Worm (Caenorhabditis elegans): ENCODE measurements around the gene lst-5.
A peak's percentile ranks its signal among the peaks of the same experiment; 100 is the strongest.

lst-5 gene

ce11 chrII:6992949-6993348, 29.8 kb upstream of the lst-5 start:
- TF ChIP-seq sea-1 (GFP tag; conservative IDR thresholded peaks at IDR 0.05): no peak
- no peak for TF ChIP-seq ets-7 (tag; optimal IDR thresholded peaks at IDR 0.05)
- TF ChIP-seq hmg-4 (GFP tag; optimal IDR thresholded peaks at IDR 0.05): no peak
- TF ChIP-seq tbx-11 (GFP tag; IDR thresholded peaks at IDR 0.05): no peak
- TF ChIP-seq hnd-1 (tag; optimal IDR thresholded peaks at IDR 0.05): no peak

- no peak for TF ChIP-seq ceh-13 (GFP tag; optimal IDR thresholded peaks at IDR 0.05)
- no peak for TF ChIP-seq F13C5.2 (tag; optimal IDR thresholded peaks at IDR 0.05)
- no peak for TF ChIP-seq ets-7 (tag; optimal IDR thresholded peaks at IDR 0.05)
- no peak for TF ChIP-seq tbx-11 (GFP tag; IDR thresholded peaks at IDR 0.05)
Measured at ce11 chrII:6994677-6995076, 28.0 kb upstream of the lst-5 start, which contains the start of gene unc-104. Gene unc-104, plus strand, starts transcription at chrII:6994987.

- TF ChIP-seq F13C5.2 (tag; optimal IDR thresholded peaks at IDR 0.05) (no peak), hmg-4 (GFP tag; optimal IDR thresholded peaks at IDR 0.05) (no peak), ets-7 (tag; optimal IDR thresholded peaks at IDR 0.05) (no peak)
Measured at ce11 chrII:6995583-6995982, 27.1 kb upstream of the lst-5 start.

ce11 chrII:7001405-7001804, 21.3 kb upstream of the lst-5 start:
- TF ChIP-seq tra-4 (tag; optimal IDR thresholded peaks at IDR 0.05) (peak; percentile 72), hnd-1 (tag; optimal IDR thresholded peaks at IDR 0.05) (peak; percentile 67), tbx-11 (GFP tag; IDR thresholded peaks at IDR 0.05) (peak; percentile 90), ets-7 (tag; optimal IDR thresholded peaks at IDR 0.05) (peak; percentile 57), hmg-4 (GFP tag; optimal IDR thresholded peaks at IDR 0.05) (peak; percentile 97), sea-1 (GFP tag; conservative IDR thresholded peaks at IDR 0.05) (peak; percentile 96), aly-1 (tag; optimal IDR thresholded peaks at IDR 0.05) (peak; percentile 81), flt-1 (GFP tag; IDR thresholded peaks at IDR 0.05) (peak; percentile 98), F13C5.2 (tag; optimal IDR thresholded peaks at IDR 0.05) (peak; percentile 80), pes-1 (GFP tag; IDR thresholded peaks at IDR 0.05) (peak; percentile 96), hmbx-1 (tag; optimal IDR thresholded peaks at IDR 0.05) (peak; percentile 68), ceh-36 (tag; optimal IDR thresholded peaks at IDR 0.05) (peak; percentile 97), ceh-13 (GFP tag; optimal IDR thresholded peaks at IDR 0.05) (peak; percentile 77), tbx-37 (GFP tag; conservative IDR thresholded peaks at IDR 0.05) (peak; percentile 89), scrt-1 (GFP tag; IDR thresholded peaks at IDR 0.05) (peak; percentile 97), B0310.2 (tag; optimal IDR thresholded peaks at IDR 0.05) (peak; percentile 78)

- no peak for TF ChIP-seq F13C5.2 (tag; optimal IDR thresholded peaks at IDR 0.05)
- TF ChIP-seq tbx-37 (GFP tag; conservative IDR thresholded peaks at IDR 0.05): 0 out of 2 replicates have a peak, but pooled peaks have one; percentile 17
- 0 out of 2 replicates have a peak, but pooled peaks have one; percentile 39 for TF ChIP-seq tbx-11 (GFP tag; IDR thresholded peaks at IDR 0.05)
Measured at ce11 chrII:7002956-7003357, 19.8 kb upstream of the lst-5 start.

ce11 chrII:7012592-7012991, 10.1 kb upstream of the lst-5 start, which contains the start of gene sqv-7:
Gene sqv-7, minus strand, starts transcription at chrII:7012692.
- TF ChIP-seq pes-1 (GFP tag; IDR thresholded peaks at IDR 0.05) (no peak), hmg-4 (GFP tag; optimal IDR thresholded peaks at IDR 0.05) (no peak), F13C5.2 (tag; optimal IDR thresholded peaks at IDR 0.05) (no peak), sea-1 (GFP tag; conservative IDR thresholded peaks at IDR 0.05) (no peak), scrt-1 (GFP tag; IDR thresholded peaks at IDR 0.05) (no peak), ceh-36 (tag; optimal IDR thresholded peaks at IDR 0.05) (no peak), ama-1 (optimal IDR thresholded peaks at IDR 0.05) (no peak)

- TF ChIP-seq hnd-1 (tag; optimal IDR thresholded peaks at IDR 0.05): no peak
Measured at ce11 chrII:7024897-7025852, 2.5 kb downstream of the lst-5 start, which contains the start of gene znf-598. Gene znf-598, plus strand, starts transcription at chrII:7025802.

ce11 chrII:7029524-7029923, 6.8 kb downstream of the lst-5 start:
- no peak for TF ChIP-seq scrt-1 (GFP tag; IDR thresholded peaks at IDR 0.05)
- no peak for TF ChIP-seq tbx-11 (GFP tag; IDR thresholded peaks at IDR 0.05)
- TF ChIP-seq ets-7 (tag; optimal IDR thresholded peaks at IDR 0.05): no peak
- TF ChIP-seq hmbx-1 (tag; optimal IDR thresholded peaks at IDR 0.05): no peak
- TF ChIP-seq B0310.2 (tag; optimal IDR thresholded peaks at IDR 0.05): no peak
- TF ChIP-seq ceh-13 (GFP tag; optimal IDR thresholded peaks at IDR 0.05): no peak
- TF ChIP-seq pes-1 (GFP tag; IDR thresholded peaks at IDR 0.05): no peak
- no peak for TF ChIP-seq tbx-37 (GFP tag; conservative IDR thresholded peaks at IDR 0.05)
- no peak for TF ChIP-seq hnd-1 (tag; optimal IDR thresholded peaks at IDR 0.05)
- TF ChIP-seq flt-1 (GFP tag; IDR thresholded peaks at IDR 0.05): no peak
- no peak for TF ChIP-seq aly-1 (tag; optimal IDR thresholded peaks at IDR 0.05)
- TF ChIP-seq hmg-4 (GFP tag; optimal IDR thresholded peaks at IDR 0.05): no peak
- no peak for TF ChIP-seq ama-1 (optimal IDR thresholded peaks at IDR 0.05)
- TF ChIP-seq F13C5.2 (tag; optimal IDR thresholded peaks at IDR 0.05): no peak
- TF ChIP-seq ceh-36 (tag; optimal IDR thresholded peaks at IDR 0.05): no peak
- TF ChIP-seq sea-1 (GFP tag; conservative IDR thresholded peaks at IDR 0.05): no peak
- no peak for TF ChIP-seq tra-4 (tag; optimal IDR thresholded peaks at IDR 0.05)

Measured in whole organism, early embryonic.